Fruit fly (Drosophila melanogaster) whole organism, embryonic: ENCODE results near the gene kis.

Source experiments
- Atf-2 ChIP-seq: fragments of 200-800 bp; sonication (Bioruptor generic); optimal IDR thresholded peaks from 2 replicates; lab custom pipeline; 2016; ENCODE audit warnings: missing biosample characterization, missing genetic modification characterization
- Atf6 ChIP-seq: fragments of 200-800 bp; sonication (Bioruptor generic); IDR thresholded peaks from 2 replicates; pipeline ENCODE4 v1.3.6; 2022; ENCODE audit warnings: missing biosample characterization, missing genetic modification characterization
- Bgb ChIP-seq: fragments of 200-800 bp; sonication (Bioruptor generic); IDR thresholded peaks from 2 replicates; pipeline ENCODE4 v1.3.6; 2022; ENCODE audit warnings: missing biosample characterization, missing genetic modification characterization; ENCODE audit not compliant: partially characterized antibody
- BtbVII ChIP-seq: fragments of 200-800 bp; sonication (Bioruptor generic); optimal IDR thresholded peaks from 3 replicates; lab custom pipeline; 2017; ENCODE audit warnings: missing biosample characterization, mild to moderate bottlenecking, missing genetic modification characterization
- Bteb2 ChIP-seq: fragments of 200-800 bp; sonication (Bioruptor generic); optimal IDR thresholded peaks from 2 replicates; lab custom pipeline; 2016; ENCODE audit warnings: missing biosample characterization, missing genetic modification characterization
- CG10209 ChIP-seq: fragments of 200-800 bp; sonication (Bioruptor generic); optimal IDR thresholded peaks from 3 replicates; lab custom pipeline; 2017; ENCODE audit warnings: missing biosample characterization, mild to moderate bottlenecking, missing genetic modification characterization, missing genetic modification reagents
- CG10321 ChIP-seq: fragments of 200-800 bp; sonication (Bioruptor generic); IDR thresholded peaks from 2 replicates; pipeline ENCODE4 v1.3.6; 2022; ENCODE audit warnings: missing biosample characterization, missing genetic modification characterization
- CG11093 ChIP-seq: fragments of 200-800 bp; sonication (Bioruptor generic); IDR thresholded peaks from 3 replicates; pipeline ENCODE4 v1.3.6; 2022; ENCODE audit warnings: missing biosample characterization, missing genetic modification characterization
- CG11247 ChIP-seq: fragments of 200-800 bp; sonication (Bioruptor generic); IDR thresholded peaks from 2 replicates; pipeline ENCODE4 v1.3.6; 2022; ENCODE audit warnings: missing biosample characterization, missing genetic modification characterization
- CG11723 ChIP-seq: fragments of 200-800 bp; sonication (Bioruptor generic); optimal IDR thresholded peaks from 2 replicates; lab custom pipeline; 2017; ENCODE audit warnings: missing biosample characterization, mild to moderate bottlenecking, missing genetic modification characterization
- CG12391 ChIP-seq: fragments of 200-800 bp; sonication (Bioruptor generic); optimal IDR thresholded peaks from 3 replicates; lab custom pipeline; 2018; ENCODE audit warnings: missing biosample characterization, mild to moderate bottlenecking, missing genetic modification characterization, moderate library complexity
- CG14860 ChIP-seq: fragments of 200-800 bp; sonication (Bioruptor generic); IDR thresholded peaks from 3 replicates; pipeline ENCODE4 v1.3.6; 2022; ENCODE audit warnings: missing biosample characterization, missing genetic modification characterization; ENCODE audit not compliant: partially characterized antibody
- CG15696 ChIP-seq: fragments of 200-800 bp; sonication (Bioruptor generic); optimal IDR thresholded peaks from 2 replicates; lab custom pipeline; 2019; ENCODE audit warnings: missing biosample characterization, mild to moderate bottlenecking, missing genetic modification characterization, moderate library complexity
- CG30403 ChIP-seq: fragments of 200-800 bp; sonication (Bioruptor generic); optimal IDR thresholded peaks from 3 replicates; lab custom pipeline; 2016; ENCODE audit warnings: missing biosample characterization, missing genetic modification characterization
- CG3995 ChIP-seq: fragments of 200-800 bp; sonication (Bioruptor generic); optimal IDR thresholded peaks from 3 replicates; lab custom pipeline; 2016; ENCODE audit warnings: missing biosample characterization, missing genetic modification characterization
- CG4854 ChIP-seq: fragments of 200-800 bp; sonication (Bioruptor generic); optimal IDR thresholded peaks from 2 replicates; lab custom pipeline; 2016; ENCODE audit warnings: missing biosample characterization, missing genetic modification characterization, inconsistent platforms
- CG7987 ChIP-seq: fragments of 200-800 bp; sonication (Bioruptor generic); optimal IDR thresholded peaks from 2 replicates; lab custom pipeline; 2018; ENCODE audit warnings: missing biosample characterization, mild to moderate bottlenecking, missing genetic modification characterization, moderate library complexity
- CG9797 ChIP-seq: fragments of 200-800 bp; sonication (Bioruptor generic); optimal IDR thresholded peaks from 3 replicates; lab custom pipeline; 2018; ENCODE audit warnings: missing biosample characterization, mild to moderate bottlenecking, missing genetic modification characterization
- E2f2 ChIP-seq: fragments of 200-800 bp; sonication (Bioruptor generic); IDR thresholded peaks from 2 replicates; pipeline ENCODE4 v1.3.6; 2022; ENCODE audit warnings: missing biosample characterization, missing genetic modification characterization
- H15 ChIP-seq: fragments of 200-800 bp; sonication (Bioruptor generic); IDR thresholded peaks from 3 replicates; pipeline ENCODE4 v1.3.6; 2022; ENCODE audit warnings: missing biosample characterization, missing genetic modification characterization
- HLH54F ChIP-seq: fragments of 200-800 bp; sonication (Bioruptor generic); optimal IDR thresholded peaks from 3 replicates; lab custom pipeline; 2016; ENCODE audit warnings: missing biosample characterization, missing genetic modification characterization
- Hr78 ChIP-seq, 2 experiments: fragments of 200-800 bp in 1 of 2; fragments of >200 bp in 1 of 2; sonication (Bioruptor generic) in 1 of 2; optimal IDR thresholded peaks; 2 replicates each; lab custom pipeline; 2017 to 2019; ENCODE audit warnings: missing biosample characterization in 2 of 2, missing genetic modification characterization in 2 of 2, mild to moderate bottlenecking in 1 of 2, moderate library complexity in 1 of 2
- Myb ChIP-seq: fragments of 200-800 bp; sonication (Bioruptor generic); optimal IDR thresholded peaks from 2 replicates; lab custom pipeline; 2016; ENCODE audit warnings: missing biosample characterization, missing genetic modification characterization
- NK7.1 ChIP-seq: fragments of 200-800 bp; sonication (Bioruptor generic); optimal IDR thresholded peaks from 3 replicates; lab custom pipeline; 2016; ENCODE audit warnings: missing biosample characterization, missing genetic modification characterization
- Pdp1 ChIP-seq, 2 experiments: fragments of 200-800 bp; sonication (Bioruptor generic); optimal IDR thresholded peaks; 3 replicates each; lab custom pipeline; 2016; ENCODE audit warnings: missing biosample characterization in 2 of 2, missing genetic modification characterization in 2 of 2, mild to moderate bottlenecking in 1 of 2, moderate library complexity in 1 of 2
- Sox102F ChIP-seq: fragments of 200-800 bp; sonication (Bioruptor generic); optimal IDR thresholded peaks from 2 replicates; lab custom pipeline; 2018; ENCODE audit warnings: missing biosample characterization, mild to moderate bottlenecking, missing genetic modification characterization, moderate library complexity
- Sry-δ ChIP-seq: fragments of 200-800 bp; sonication (Bioruptor generic); optimal IDR thresholded peaks from 2 replicates; lab custom pipeline; 2016; ENCODE audit warnings: missing biosample characterization, missing genetic modification characterization
- Ssrp ChIP-seq: fragments of 200-800 bp; sonication (Bioruptor generic); optimal IDR thresholded peaks from 2 replicates; lab custom pipeline; 2018; ENCODE audit warnings: missing biosample characterization, mild to moderate bottlenecking, missing genetic modification characterization, moderate library complexity
- Taf1 ChIP-seq: fragments of 200-800 bp; sonication (Bioruptor generic); IDR thresholded peaks from 2 replicates; pipeline ENCODE4 v1.3.6; 2022; ENCODE audit warnings: missing biosample characterization, missing genetic modification characterization
- ac ChIP-seq: fragments of 200-800 bp; sonication (Bioruptor generic); optimal IDR thresholded peaks from 3 replicates; lab custom pipeline; 2017; ENCODE audit warnings: missing biosample characterization, mild to moderate bottlenecking, missing genetic modification characterization
- amos ChIP-seq: fragments of 200-800 bp; sonication (Bioruptor generic); IDR thresholded peaks from 2 replicates; pipeline ENCODE4 v1.3.6; 2022; ENCODE audit warnings: missing biosample characterization, missing genetic modification characterization; ENCODE audit not compliant: partially characterized antibody
- ato ChIP-seq: fragments of 200-800 bp; sonication (Bioruptor generic); IDR thresholded peaks from 2 replicates; pipeline ENCODE4 v1.3.6; 2022; ENCODE audit warnings: missing biosample characterization, missing genetic modification characterization; ENCODE audit not compliant: partially characterized antibody
- cad ChIP-seq: fragments of >200 bp; optimal IDR thresholded peaks from 2 replicates; lab custom pipeline; 2017; ENCODE audit warnings: missing biosample characterization, missing genetic modification characterization
- chn ChIP-seq: fragments of 200-800 bp; sonication (Bioruptor generic); optimal IDR thresholded peaks from 2 replicates; lab custom pipeline; 2016; ENCODE audit warnings: missing biosample characterization, missing genetic modification characterization
- ci ChIP-seq: fragments of 200-800 bp; sonication (Bioruptor generic); IDR thresholded peaks from 3 replicates; pipeline ENCODE4 v1.3.6; 2022; ENCODE audit warnings: missing biosample characterization, missing genetic modification characterization
- croc ChIP-seq: fragments of 200-800 bp; sonication (Bioruptor generic); conservative IDR thresholded peaks from 3 replicates; pipeline ENCODE4 v1.3.6; 2022; ENCODE audit warnings: missing biosample characterization, missing genetic modification characterization
- dati ChIP-seq: fragments of 200-800 bp; sonication (Bioruptor generic); IDR thresholded peaks from 2 replicates; pipeline ENCODE4 v1.3.6; 2022; ENCODE audit warnings: missing biosample characterization, missing genetic modification characterization
- dm ChIP-seq: fragments of 200-800 bp; sonication (Bioruptor generic); optimal IDR thresholded peaks from 3 replicates; lab custom pipeline; 2016; ENCODE audit warnings: missing biosample characterization, missing genetic modification characterization
- gro ChIP-seq: fragments of 200-800 bp; sonication (Bioruptor generic); optimal IDR thresholded peaks from 2 replicates; lab custom pipeline; 2016; ENCODE audit warnings: missing biosample characterization, missing genetic modification characterization
- h ChIP-seq: fragments of >200 bp; optimal IDR thresholded peaks from 2 replicates; lab custom pipeline; 2017
- inv ChIP-seq: fragments of 200-800 bp; sonication (Bioruptor generic); IDR thresholded peaks from 2 replicates; pipeline ENCODE4 v1.3.6; 2022; ENCODE audit warnings: missing biosample characterization, missing genetic modification characterization; ENCODE audit not compliant: partially characterized antibody
- kay ChIP-seq: fragments of 200-800 bp; sonication (Bioruptor generic); optimal IDR thresholded peaks from 2 replicates; lab custom pipeline; 2016; ENCODE audit warnings: missing biosample characterization, missing genetic modification characterization
- lbe ChIP-seq: fragments of 200-800 bp; sonication (Bioruptor generic); optimal IDR thresholded peaks from 2 replicates; lab custom pipeline; 2016; ENCODE audit warnings: missing biosample characterization, mild to moderate bottlenecking, missing genetic modification characterization
- nerfin-2 ChIP-seq: fragments of 200-800 bp; sonication (Bioruptor generic); IDR thresholded peaks from 2 replicates; pipeline ENCODE4 v1.3.6; 2022; ENCODE audit warnings: missing biosample characterization, missing genetic modification characterization; ENCODE audit not compliant: partially characterized antibody
- oc ChIP-seq: fragments of 200-800 bp; sonication (Bioruptor generic); optimal IDR thresholded peaks from 2 replicates; lab custom pipeline; 2018; ENCODE audit warnings: missing biosample characterization, mild to moderate bottlenecking, missing genetic modification characterization, moderate library complexity
- peb ChIP-seq: fragments of 200-800 bp; sonication (Bioruptor generic); IDR thresholded peaks from 2 replicates; pipeline ENCODE4 v1.3.6; 2022; ENCODE audit warnings: missing biosample characterization, missing genetic modification characterization
- row ChIP-seq: fragments of 200-800 bp; sonication (Bioruptor generic); IDR thresholded peaks from 3 replicates; pipeline ENCODE4 v1.3.6; 2022; ENCODE audit warnings: missing biosample characterization, missing genetic modification characterization
- scrt ChIP-seq: fragments of 200-800 bp; sonication (Bioruptor generic); optimal IDR thresholded peaks from 2 replicates; lab custom pipeline; 2018; ENCODE audit warnings: missing biosample characterization, mild to moderate bottlenecking, missing genetic modification characterization, moderate library complexity
- tgo ChIP-seq: fragments of 200-800 bp; sonication (Bioruptor generic); IDR thresholded peaks from 3 replicates; pipeline ENCODE4 v1.3.6; 2022; ENCODE audit warnings: missing biosample characterization, missing genetic modification characterization
- vfl ChIP-seq: fragments of 200-800 bp; sonication (Bioruptor generic); optimal IDR thresholded peaks from 2 replicates; lab custom pipeline; 2016; ENCODE audit warnings: missing biosample characterization, missing genetic modification characterization
- zfh1 ChIP-seq: fragments of 200-800 bp; sonication (Bioruptor generic); IDR thresholded peaks from 3 replicates; pipeline ENCODE4 v1.3.6; 2022; ENCODE audit warnings: missing biosample characterization, missing genetic modification characterization

The kis gene

DNA sequence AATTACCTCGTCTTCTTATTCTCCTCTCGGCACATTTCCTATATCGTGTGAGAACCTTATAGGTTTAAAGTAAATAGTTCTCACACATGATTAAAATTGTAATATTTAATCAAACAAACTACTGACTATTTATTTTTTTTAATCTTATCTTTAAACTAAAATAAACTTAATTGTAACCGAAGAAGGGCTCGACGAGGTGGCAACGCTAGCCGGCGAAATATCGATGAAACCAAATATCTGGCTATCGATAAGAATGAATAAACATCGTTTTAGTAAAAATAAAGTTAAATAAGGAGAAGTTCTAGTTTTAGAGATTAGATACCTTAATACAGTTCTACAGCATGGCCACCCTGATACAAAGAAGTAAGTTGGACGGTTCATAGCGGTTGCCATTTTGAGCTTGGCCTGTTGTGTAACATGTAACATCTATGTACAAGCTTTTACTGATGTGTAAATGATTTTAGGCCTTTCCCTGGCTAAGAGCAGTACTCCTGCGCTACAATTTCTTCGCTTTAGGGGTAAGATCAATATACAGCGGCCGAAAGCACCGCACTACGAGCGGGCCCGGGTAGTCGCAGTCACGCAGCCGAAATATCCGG lies 47.0 kb downstream of the kis start, which contains the start of gene mRpL10 (continued):
- TF ChIP-seq Ssrp (tag; lab: Kevin White, UChicago) (no peak), CG11247 (GFP tag; lab: Robert Waterston, UW) (no peak), Hr78 (GFP tag; optimal IDR thresholded peaks at IDR 0.05; lab: Kevin White, UChicago) (no peak), Myb (GFP tag; lab: Kevin White, UChicago) (peak; percentile 37), gro (GFP tag; lab: Kevin White, UChicago) (no peak), CG4854 (GFP tag; lab: Kevin White, UChicago) (no peak), dm (GFP tag; lab: Kevin White, UChicago) (peak; percentile 46), dati (GFP tag; lab: Robert Waterston, UW) (no peak), CG11093 (no peak), CG15696 (no peak), HLH54F (peak; percentile 14), CG3995 (GFP tag; lab: Kevin White, UChicago) (peak; percentile 32), kay (GFP tag; lab: Kevin White, UChicago) (no peak), lbe (GFP tag; lab: Kevin White, UChicago) (peak; percentile 74), row (peak; percentile 64), ci (GFP tag; lab: Robert Waterston, UW) (no peak), cad (GFP tag; lab: Kevin White, UChicago) (no peak), CG9797 (GFP tag; lab: Kevin White, UChicago) (peak; percentile 11), scrt (GFP tag; lab: Kevin White, UChicago) (no peak), CG7987 (GFP tag; lab: Kevin White, UChicago) (peak; percentile 4), Sry-δ (GFP tag; lab: Kevin White, UChicago) (peak; percentile 72), croc (GFP tag; lab: Robert Waterston, UW) (no peak), zfh1 (no peak), ac (no peak), nerfin-2 (GFP tag; lab: Robert Waterston, UW) (peak; percentile 75), H15 (GFP tag; lab: Robert Waterston, UW) (no peak), Pdp1 (GFP tag; optimal IDR thresholded peaks at IDR 0.05; lab: Kevin White, UChicago) (peak in 1 of 2 experiments; percentile 93), chn (GFP tag; lab: Kevin White, UChicago) (peak; percentile 26), tgo (GFP tag; lab: Robert Waterston, UW) (no peak), amos (GFP tag; lab: Robert Waterston, UW) (peak; percentile 94), CG11723 (GFP tag; lab: Kevin White, UChicago) (no peak), Bgb (peak; percentile 93), CG10321 (no peak), h (lab: Kevin White, UChicago) (no peak), oc (no peak), Sox102F (no peak), vfl (GFP tag; lab: Kevin White, UChicago) (peak; percentile 28), BtbVII (GFP tag; lab: Kevin White, UChicago) (peak; percentile 35), Bteb2 (GFP tag; lab: Kevin White, UChicago) (peak; percentile 11), E2f2 (peak; percentile 37; the same call in 1 of the 2 replicates), Atf-2 (GFP tag; lab: Kevin White, UChicago) (no peak), CG30403 (peak; percentile 51), CG12391 (tag; lab: Kevin White, UChicago) (peak; percentile 56), ato (peak; percentile 88), CG10209 (GFP tag; lab: Kevin White, UChicago) (no peak), peb (GFP tag; lab: Robert Waterston, UW) (no peak), CG14860 (GFP tag; lab: Robert Waterston, UW) (peak; percentile 87), Taf1 (GFP tag; lab: Robert Waterston, UW) (no peak), Atf6 (GFP tag; lab: Robert Waterston, UW) (0 out of 2 replicates have a peak, but pooled peaks have one; percentile 11), NK7.1 (GFP tag; lab: Kevin White, UChicago) (no peak), inv (GFP tag; lab: Robert Waterston, UW) (peak; percentile 88)
